Fruit fly (Drosophila melanogaster): ENCODE results near the gene Sec20.

DNA sequence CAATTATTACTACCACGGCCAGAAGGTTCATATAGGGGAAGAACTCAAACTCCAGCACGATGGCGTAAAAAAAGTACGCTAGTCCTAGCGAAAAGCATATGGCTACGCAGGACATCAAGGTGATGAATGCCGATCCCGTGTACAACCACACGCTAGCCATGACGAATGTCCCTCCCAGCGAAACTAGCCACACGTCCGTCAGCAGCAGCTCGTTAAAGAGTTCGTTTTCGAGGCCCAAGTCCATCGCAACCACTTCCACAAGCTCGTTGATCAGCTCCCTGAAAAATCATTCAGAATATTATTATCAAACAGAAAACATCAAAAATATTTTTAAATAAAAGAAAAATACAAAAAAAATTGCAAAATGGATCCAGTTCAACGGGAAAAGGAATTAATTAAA, 28.7 kb upstream of the Sec20 start, which contains the start of gene CG34287:
- TF ChIP-seq dsf (GFP tag; optimal IDR thresholded peaks at IDR 0.05; ENCODE audit: borderline replicate concordance) (no peak), h (GFP tag; optimal IDR thresholded peaks at IDR 0.05) (no peak)

Measured in whole organism, wandering third instar larva.